Fruit fly (Drosophila melanogaster): ENCODE data around the gene Hexo1.

- no peak for TF ChIP-seq woc (GFP tag; optimal IDR thresholded peaks at IDR 0.05)
- TF ChIP-seq GATAd (GFP tag; optimal IDR thresholded peaks at IDR 0.05) = no peak
- no peak for TF ChIP-seq brk (GFP tag; optimal IDR thresholded peaks at IDR 0.05)
- TF ChIP-seq Jra (GFP tag; optimal IDR thresholded peaks at IDR 0.05) = no peak
- TF ChIP-seq Hnf4 (GFP tag; optimal IDR thresholded peaks at IDR 0.05) = no peak
- TF ChIP-seq CG32264 (GFP tag; optimal IDR thresholded peaks at IDR 0.05) = no peak
- TF ChIP-seq Abd-B (GFP tag; optimal IDR thresholded peaks at IDR 0.05) = no peak
- no peak for TF ChIP-seq pan (optimal IDR thresholded peaks at IDR 0.05)
- no peak for TF ChIP-seq CG9705 (GFP tag; optimal IDR thresholded peaks at IDR 0.05)
- no peak for TF ChIP-seq ey (GFP tag; optimal IDR thresholded peaks at IDR 0.05)
Observed at dm6 chr3L:4322032-4322617, 33.7 kb downstream of the Hexo1 start, which contains the start of gene CG15014.
